Worm (Caenorhabditis elegans) whole organism, L1 larva: Measurements from ENCODE around the gene cdgs-1.

Experiments
- C04F5.9 ChIP-seq: sonication (generic microtip); optimal IDR thresholded peaks from 2 replicates; lab custom pipeline; 2016; ENCODE audit warnings: missing genetic modification characterization, missing compliant biosample characterization
- Y116A8C.19 ChIP-seq: sonication (generic microtip); optimal IDR thresholded peaks from 2 replicates; lab custom pipeline; 2016; ENCODE audit warnings: missing compliant biosample characterization, missing genetic modification characterization, borderline replicate concordance
- ama-1 ChIP-seq: fragments of 150-350 bp; optimal IDR thresholded peaks from 2 replicates; lab custom pipeline; 2014
- ceh-63 ChIP-seq: fragments of 200-800 bp; sonication (Bioruptor generic); optimal IDR thresholded peaks from 2 replicates; lab custom pipeline; 2018; ENCODE audit warnings: mild to moderate bottlenecking, missing genetic modification characterization, missing compliant biosample characterization
- dsc-1 ChIP-seq: sonication (generic microtip); optimal IDR thresholded peaks from 2 replicates; lab custom pipeline; 2016; ENCODE audit warnings: mild to moderate bottlenecking, missing genetic modification characterization, missing compliant biosample characterization
- efl-1 ChIP-seq, 4 experiments: fragments of 150-350 bp; optimal IDR thresholded peaks in 3 of 4; peaks in 1 of 4; 1 replicate in 1 of 4; 2 replicates in 3 of 4; lab custom pipeline; 2014; ENCODE audit warnings: missing biosample characterization in 2 of 4, missing genetic modification characterization in 2 of 4, missing genetic modification reagents in 2 of 4
- efl-3 ChIP-seq: fragments of 200-800 bp; sonication (Bioruptor generic); optimal IDR thresholded peaks from 2 replicates; lab custom pipeline; 2018; ENCODE audit warnings: mild to moderate bottlenecking, missing genetic modification characterization, missing compliant biosample characterization
- elt-2 ChIP-seq: sonication (generic microtip); optimal IDR thresholded peaks from 2 replicates; lab custom pipeline; 2016; ENCODE audit warnings: missing genetic modification characterization, mild to moderate bottlenecking, inconsistent platforms, missing compliant biosample characterization, missing genetic modification reagents
- elt-3 ChIP-seq, 6 experiments: fragments of 150-350 bp in 1 of 6; sonication (generic microtip); optimal IDR thresholded peaks; 2 replicates each; lab custom pipeline; 2017 to 2018; ENCODE audit warnings: missing biosample characterization in 6 of 6, missing genetic modification characterization in 6 of 6, inconsistent platforms in 1 of 6
- fkh-10 ChIP-seq: sonication (generic microtip); optimal IDR thresholded peaks from 2 replicates; lab custom pipeline; 2017; ENCODE audit warnings: missing biosample characterization, missing genetic modification reagents, missing genetic modification characterization
- fos-1 ChIP-seq: fragments of 150-350 bp; optimal IDR thresholded peaks from 2 replicates; lab custom pipeline; 2014; ENCODE audit warnings: missing biosample characterization, missing genetic modification characterization
- grh-1 ChIP-seq: fragments of 200-800 bp; sonication (Bioruptor generic); IDR thresholded peaks from 2 replicates; pipeline ENCODE4 v1.3.6; 2022; ENCODE audit warnings: missing genetic modification reagents, missing genetic modification characterization, missing compliant biosample characterization
- hlh-4 ChIP-seq: sonication (generic microtip); optimal IDR thresholded peaks from 2 replicates; lab custom pipeline; 2016; ENCODE audit warnings: mild to moderate bottlenecking, missing genetic modification characterization, missing compliant biosample characterization
- jun-1 ChIP-seq: fragments of 150-350 bp; optimal IDR thresholded peaks from 2 replicates; lab custom pipeline; 2014; ENCODE audit warnings: missing biosample characterization, missing genetic modification reagents, missing genetic modification characterization
- lin-13 ChIP-seq: fragments of 150-350 bp; optimal IDR thresholded peaks from 2 replicates; lab custom pipeline; 2014; ENCODE audit warnings: missing biosample characterization, missing genetic modification reagents, missing genetic modification characterization
- lin-14 ChIP-seq: fragments of 200-800 bp; sonication (Bioruptor generic); optimal IDR thresholded peaks from 2 replicates; lab custom pipeline; 2018; ENCODE audit warnings: mild to moderate bottlenecking, missing genetic modification characterization, moderate library complexity, missing compliant biosample characterization
- lin-35 ChIP-seq, 2 experiments: fragments of 150-350 bp; optimal IDR thresholded peaks; 2 replicates each; lab custom pipeline; 2014; ENCODE audit warnings: missing biosample characterization in 2 of 2, missing genetic modification characterization in 2 of 2, missing genetic modification reagents in 2 of 2
- lsy-2 ChIP-seq, 2 experiments: fragments of 150-350 bp; optimal IDR thresholded peaks; 2 replicates each; lab custom pipeline; 2014; ENCODE audit warnings: missing biosample characterization in 2 of 2, missing genetic modification characterization in 2 of 2
- mab-9 ChIP-seq: fragments of 200-800 bp; sonication (Bioruptor generic); IDR thresholded peaks from 2 replicates; pipeline ENCODE4 v1.3.6; 2022; ENCODE audit warnings: missing genetic modification reagents, missing genetic modification characterization, missing compliant biosample characterization
- mdl-1 ChIP-seq, 2 experiments: fragments of 150-350 bp; optimal IDR thresholded peaks; 2 replicates each; lab custom pipeline; 2014 to 2017; ENCODE audit warnings: missing biosample characterization in 2 of 2, missing genetic modification characterization in 2 of 2, inconsistent platforms in 1 of 2
- mep-1 ChIP-seq: fragments of 150-350 bp; optimal IDR thresholded peaks from 2 replicates; lab custom pipeline; 2014; ENCODE audit warnings: missing biosample characterization, missing genetic modification characterization
- nhr-12 ChIP-seq: sonication (generic microtip); optimal IDR thresholded peaks from 2 replicates; lab custom pipeline; 2017; ENCODE audit warnings: missing biosample characterization, missing genetic modification characterization
- nhr-20 ChIP-seq: sonication (generic microtip); optimal IDR thresholded peaks from 2 replicates; lab custom pipeline; 2016; ENCODE audit warnings: mild to moderate bottlenecking, missing genetic modification characterization, missing compliant biosample characterization
- nhr-47 ChIP-seq: sonication (generic microtip); optimal IDR thresholded peaks from 2 replicates; lab custom pipeline; 2016; ENCODE audit warnings: mild to moderate bottlenecking, missing genetic modification characterization, moderate library complexity, missing compliant biosample characterization
- nhr-71 ChIP-seq: sonication (generic microtip); optimal IDR thresholded peaks from 2 replicates; lab custom pipeline; 2016; ENCODE audit warnings: mild to moderate bottlenecking, missing genetic modification characterization, moderate library complexity, missing compliant biosample characterization
- nhr-77 ChIP-seq: fragments of 150-350 bp; optimal IDR thresholded peaks from 2 replicates; lab custom pipeline; 2014; ENCODE audit warnings: missing biosample characterization, missing genetic modification characterization
- nhr-84 ChIP-seq: sonication (generic microtip); optimal IDR thresholded peaks from 2 replicates; lab custom pipeline; 2017; ENCODE audit warnings: missing biosample characterization, missing genetic modification characterization
- nhr-90 ChIP-seq: sonication (generic microtip); optimal IDR thresholded peaks from 2 replicates; lab custom pipeline; 2016; ENCODE audit warnings: mild to moderate bottlenecking, missing genetic modification characterization, missing compliant biosample characterization; ENCODE audit not compliant: poor library complexity
- pag-3 ChIP-seq: sonication (generic microtip); optimal IDR thresholded peaks from 2 replicates; lab custom pipeline; 2017; ENCODE audit warnings: missing genetic modification characterization, mild to moderate bottlenecking, missing compliant biosample characterization, antibody characterized with exemption, borderline replicate concordance; ENCODE audit not compliant: insufficient read depth
- pax-3 ChIP-seq: fragments of 200-800 bp; sonication (Bioruptor generic); optimal IDR thresholded peaks from 2 replicates; lab custom pipeline; 2018; ENCODE audit warnings: mild to moderate bottlenecking, missing genetic modification characterization, moderate library complexity, missing compliant biosample characterization
- snpc-4 ChIP-seq: fragments of 150-350 bp; optimal IDR thresholded peaks from 2 replicates; lab custom pipeline; 2014; ENCODE audit warnings: missing biosample characterization, missing genetic modification characterization
- snu-23 ChIP-seq: sonication (generic microtip); optimal IDR thresholded peaks from 2 replicates; lab custom pipeline; 2016; ENCODE audit warnings: missing genetic modification characterization, missing compliant biosample characterization
- sox-4 ChIP-seq: sonication (generic microtip); optimal IDR thresholded peaks from 2 replicates; lab custom pipeline; 2016; ENCODE audit warnings: missing genetic modification characterization, missing compliant biosample characterization
- sup-37 ChIP-seq: fragments of 200-800 bp; sonication (Bioruptor generic); optimal IDR thresholded peaks from 2 replicates; lab custom pipeline; 2018; ENCODE audit warnings: mild to moderate bottlenecking, missing genetic modification characterization, missing compliant biosample characterization
- swsn-7 ChIP-seq: sonication (generic microtip); optimal IDR thresholded peaks from 2 replicates; lab custom pipeline; 2016; ENCODE audit warnings: missing genetic modification characterization, missing compliant biosample characterization
- tbx-2 ChIP-seq: sonication (generic microtip); optimal IDR thresholded peaks from 2 replicates; lab custom pipeline; 2016; ENCODE audit warnings: missing genetic modification characterization, missing compliant biosample characterization
- tlp-1 ChIP-seq: fragments of 150-350 bp; optimal IDR thresholded peaks from 2 replicates; lab custom pipeline; 2014; ENCODE audit warnings: missing biosample characterization, missing genetic modification characterization
- unc-62 ChIP-seq: fragments of 150-350 bp; optimal IDR thresholded peaks from 2 replicates; lab custom pipeline; 2014; ENCODE audit warnings: missing biosample characterization, missing genetic modification reagents, missing genetic modification characterization
- unc-86 ChIP-seq: sonication (generic microtip); optimal IDR thresholded peaks from 2 replicates; lab custom pipeline; 2016; ENCODE audit warnings: missing genetic modification characterization, missing compliant biosample characterization
- unc-98 ChIP-seq: fragments of 200-800 bp; sonication (Bioruptor generic); IDR thresholded peaks from 2 replicates; pipeline ENCODE4 v1.3.6; 2022; ENCODE audit warnings: missing genetic modification characterization, missing compliant biosample characterization
- xbp-1 ChIP-seq: sonication (generic microtip); optimal IDR thresholded peaks from 2 replicates; lab custom pipeline; 2016; ENCODE audit warnings: missing genetic modification characterization, missing compliant biosample characterization
- zag-1 ChIP-seq: fragments of 150-350 bp; optimal IDR thresholded peaks from 2 replicates; lab custom pipeline; 2014; ENCODE audit warnings: missing biosample characterization, missing genetic modification characterization
- zip-4 ChIP-seq: fragments of 200-800 bp; sonication (Bioruptor generic); optimal IDR thresholded peaks from 2 replicates; lab custom pipeline; 2018; ENCODE audit warnings: mild to moderate bottlenecking, missing genetic modification characterization, moderate library complexity, missing compliant biosample characterization
- ztf-11 ChIP-seq, 2 experiments: sonication (generic microtip); optimal IDR thresholded peaks; 2 replicates each; lab custom pipeline; 2016 to 2017; ENCODE audit warnings: missing genetic modification characterization in 2 of 2, missing biosample characterization in 1 of 2, missing compliant biosample characterization in 1 of 2

Gene cdgs-1

DNA sequence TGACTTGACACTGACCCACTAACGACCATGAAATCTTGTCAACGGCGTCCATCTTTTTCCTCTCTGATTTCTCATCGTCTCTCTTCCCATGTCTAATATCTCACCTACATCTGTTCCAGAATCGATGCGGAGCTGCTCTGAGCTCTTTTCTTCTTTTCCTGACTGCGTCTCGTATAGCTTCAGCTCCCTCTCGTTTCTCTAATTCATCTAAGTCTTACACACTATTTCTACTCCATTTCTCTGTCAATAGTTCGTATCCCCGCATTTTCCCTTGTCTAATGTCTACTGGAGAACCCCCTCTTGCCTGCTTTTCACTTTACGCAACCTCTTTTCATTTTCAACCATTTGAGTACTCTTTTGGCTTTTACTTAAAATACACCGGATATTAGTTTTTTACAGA is 2.3 kb upstream of the cdgs-1 start, which contains the start of gene ric-3 (continued):
- peak; percentile 72 for TF ChIP-seq tbx-2
- TF ChIP-seq fos-1 (tag; lab: Kevin White, UChicago) = peak; percentile 52
- no peak for TF ChIP-seq zip-4 (GFP tag; lab: Kevin White, UChicago)
- TF ChIP-seq ztf-11 (tag; optimal IDR thresholded peaks at IDR 0.05; lab: Kevin White, UChicago) = no peak
- peak; percentile 73 for TF ChIP-seq swsn-7
- TF ChIP-seq nhr-71 (tag; lab: Kevin White, UChicago) = peak; percentile 87
- TF ChIP-seq ceh-63 = no peak
- TF ChIP-seq C04F5.9 (tag; lab: Kevin White, UChicago) = no peak
- peak; percentile 81 for TF ChIP-seq dsc-1 (tag; lab: Kevin White, UChicago)
- TF ChIP-seq xbp-1 (tag; lab: Kevin White, UChicago) = peak; percentile 43
- TF ChIP-seq nhr-84 (tag; lab: Kevin White, UChicago) = no peak
- TF ChIP-seq unc-86 (tag; lab: Kevin White, UChicago) = peak; percentile 76
- TF ChIP-seq mep-1 (tag; lab: Kevin White, UChicago) = peak; percentile 84
- TF ChIP-seq grh-1 = no peak
- TF ChIP-seq nhr-12 (tag; lab: Kevin White, UChicago) = no peak
- TF ChIP-seq tlp-1 (tag; lab: Kevin White, UChicago) = no peak
- no peak for TF ChIP-seq ama-1 (lab: Kevin White, UChicago)
- TF ChIP-seq jun-1 (tag; lab: Kevin White, UChicago) = peak; percentile 54
- peak; percentile 42 for TF ChIP-seq pax-3 (tag; lab: Kevin White, UChicago)
- TF ChIP-seq fkh-10 (GFP tag; lab: Kevin White, UChicago) = peak; percentile 47
- TF ChIP-seq nhr-20 (tag; lab: Kevin White, UChicago) = peak; percentile 50
- TF ChIP-seq efl-3 (GFP tag; lab: Kevin White, UChicago) = no peak
- no peak for TF ChIP-seq unc-62 (GFP tag; lab: Kevin White, UChicago)
- TF ChIP-seq pag-3 (tag; lab: Kevin White, UChicago) = no peak
- no peak for TF ChIP-seq elt-3 (tag; optimal IDR thresholded peaks at IDR 0.05; lab: Kevin White, UChicago)
- no peak for TF ChIP-seq Y116A8C.19
- TF ChIP-seq zag-1 (tag; lab: Kevin White, UChicago) = peak; percentile 23
- no peak for TF ChIP-seq mab-9 (GFP tag; lab: Robert Waterston, UW)
- TF ChIP-seq lsy-2 (tag; optimal IDR thresholded peaks at IDR 0.05; lab: Kevin White, UChicago) = peak; percentile 57 to 76
- peak; percentile 68 to 78 for TF ChIP-seq efl-1 (optimal IDR thresholded peaks at IDR 0.05; lab: Kevin White, UChicago)
- peak; percentile 32 to 95 for TF ChIP-seq efl-1 (GFP tag; optimal IDR thresholded peaks at IDR 0.05 in 1 of 2; lab: Kevin White, UChicago)
- TF ChIP-seq lin-13 = no peak
- no peak for TF ChIP-seq elt-2 (tag; lab: Kevin White, UChicago)
- peak; percentile 95 for TF ChIP-seq lin-14
- no peak for TF ChIP-seq hlh-4 (tag; lab: Kevin White, UChicago)
- peak; percentile 72 for TF ChIP-seq nhr-47 (tag; lab: Kevin White, UChicago)
- TF ChIP-seq snu-23 (GFP tag; lab: Kevin White, UChicago) = peak; percentile 78
- TF ChIP-seq snpc-4 = peak; percentile 23
- TF ChIP-seq mdl-1 (tag; optimal IDR thresholded peaks at IDR 0.05; lab: Kevin White, UChicago) = no peak
- TF ChIP-seq unc-98 (GFP tag; lab: Robert Waterston, UW) = no peak
- TF ChIP-seq nhr-90 = no peak
- no peak for TF ChIP-seq sox-4 (tag; lab: Kevin White, UChicago)
- TF ChIP-seq sup-37 = no peak
- peak in 1 of 2 experiments; percentile 65 for TF ChIP-seq lin-35 (GFP tag; optimal IDR thresholded peaks at IDR 0.05; lab: Kevin White, UChicago)
- peak; percentile 30 for TF ChIP-seq nhr-77 (tag; lab: Kevin White, UChicago)
